Fruit fly (Drosophila melanogaster) S2 (cell line): Measurements from ENCODE around the gene CG14327.

Source experiments
- CG8478 ChIP-seq: fragments of >200 bp; optimal IDR thresholded peaks from 2 replicates; lab custom pipeline; 2018
- CTCF ChIP-seq, 2 experiments: fragments of >200 bp; optimal IDR thresholded peaks; 2 replicates each; lab custom pipeline; 2018

DNA sequence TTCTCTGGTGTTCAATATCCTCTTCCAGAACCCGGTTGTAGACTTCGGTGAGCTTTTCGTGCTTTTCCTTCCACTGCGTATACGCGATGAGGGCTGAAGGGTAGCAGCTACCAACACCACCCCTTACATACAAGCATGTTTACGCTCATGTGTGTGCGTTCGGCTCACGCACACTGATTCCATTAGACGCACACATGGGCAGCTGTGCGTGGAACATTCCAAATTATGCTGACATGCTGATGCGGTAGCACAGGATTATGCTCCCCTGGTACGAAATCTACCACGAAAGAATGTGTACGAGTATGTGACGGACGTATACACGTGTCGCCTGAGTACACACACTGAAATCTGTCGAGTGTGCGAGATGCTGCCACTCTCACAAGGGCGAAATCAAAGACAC is 9.8 kb upstream of the CG14327 start:
- TF ChIP-seq CG8478 (lab: Kevin White, UChicago): no peak
- TF ChIP-seq CTCF (optimal IDR thresholded peaks at IDR 0.05; lab: Kevin White, UChicago): peak in 1 of 2 experiments; percentile 23
